Worm (Caenorhabditis elegans) whole organism, L4 larva: Measurements from ENCODE around the gene Y46G5A.29.

Experiments
- D1046.2 ChIP-seq: fragments of 200-800 bp; sonication (Bioruptor generic); IDR thresholded peaks from 2 replicates; pipeline ENCODE4 v1.3.6; 2022; ENCODE audit warnings: missing genetic modification characterization, missing compliant biosample characterization
- F10B5.3 ChIP-seq: sonication (generic microtip); optimal IDR thresholded peaks from 2 replicates; lab custom pipeline; 2016; ENCODE audit warnings: mild to moderate bottlenecking, missing genetic modification characterization, missing compliant biosample characterization
- F26F4.8 ChIP-seq: fragments of 200-800 bp; sonication (Bioruptor generic); conservative IDR thresholded peaks from 2 replicates; pipeline ENCODE4 v1.3.6; 2022; ENCODE audit warnings: missing genetic modification characterization, missing compliant biosample characterization
- F49E8.2 ChIP-seq: sonication (generic microtip); optimal IDR thresholded peaks from 2 replicates; lab custom pipeline; 2016; ENCODE audit warnings: missing compliant biosample characterization, mild to moderate bottlenecking, missing genetic modification characterization, borderline replicate concordance
- R02D3.7 ChIP-seq: fragments of 150-350 bp; sonication (generic microtip); optimal IDR thresholded peaks from 3 replicates; lab custom pipeline; 2014; ENCODE audit warnings: missing biosample characterization, missing genetic modification characterization
- ZK546.5 ChIP-seq, 2 experiments: sonication (generic microtip); optimal IDR thresholded peaks; 2 replicates each; lab custom pipeline; 2017; ENCODE audit warnings: missing biosample characterization in 2 of 2, missing genetic modification characterization in 2 of 2
- aha-1 ChIP-seq: fragments of 150-350 bp; peaks from one replicate; lab custom pipeline; 2014; ENCODE audit warnings: missing biosample characterization, missing genetic modification characterization
- attf-4 ChIP-seq: sonication (generic microtip); optimal IDR thresholded peaks from 3 replicates; lab custom pipeline; 2017; ENCODE audit warnings: missing biosample characterization, missing genetic modification characterization
- ceh-28 ChIP-seq: fragments of 150-350 bp; optimal IDR thresholded peaks from 2 replicates; lab custom pipeline; 2014; ENCODE audit warnings: missing biosample characterization, missing genetic modification reagents, missing genetic modification characterization
- ceh-44 ChIP-seq: fragments of 200-800 bp; sonication (Bioruptor generic); IDR thresholded peaks from 2 replicates; pipeline ENCODE4 v1.3.6; 2022; ENCODE audit warnings: missing genetic modification reagents, missing genetic modification characterization, missing compliant biosample characterization
- ceh-62 ChIP-seq: sonication (generic microtip); optimal IDR thresholded peaks from 2 replicates; lab custom pipeline; 2017; ENCODE audit warnings: missing biosample characterization, missing genetic modification characterization
- ces-1 ChIP-seq: fragments of 150-350 bp; sonication (generic microtip); optimal IDR thresholded peaks from 4 replicates; lab custom pipeline; 2014; ENCODE audit warnings: missing biosample characterization, missing genetic modification reagents, missing genetic modification characterization
- ctbp-1 ChIP-seq: fragments of 200-800 bp; sonication (Bioruptor generic); IDR thresholded peaks from 2 replicates; pipeline ENCODE4 v1.3.6; 2022; ENCODE audit warnings: missing genetic modification reagents, missing genetic modification characterization, missing compliant biosample characterization
- daf-16 ChIP-seq, 3 experiments: sonication (generic microtip); optimal IDR thresholded peaks; 2 replicates each; lab custom pipeline; 2016 to 2017; ENCODE audit warnings: missing genetic modification characterization in 3 of 3, missing genetic modification reagents in 3 of 3, mild to moderate bottlenecking in 2 of 3, missing compliant biosample characterization in 2 of 3, missing biosample characterization in 1 of 3, moderate library complexity in 1 of 3
- dmd-6 ChIP-seq: fragments of 200-800 bp; sonication (Bioruptor generic); IDR thresholded peaks from 2 replicates; pipeline ENCODE4 v1.3.6; 2022; ENCODE audit warnings: missing genetic modification reagents, missing genetic modification characterization, missing compliant biosample characterization
- egl-27 ChIP-seq: sonication (generic microtip); optimal IDR thresholded peaks from 3 replicates; lab custom pipeline; 2017; ENCODE audit warnings: missing biosample characterization, missing genetic modification reagents, missing genetic modification characterization
- hmg-1.1 ChIP-seq: fragments of 200-800 bp; sonication (Bioruptor generic); IDR thresholded peaks from 2 replicates; pipeline ENCODE4 v1.3.6; 2022; ENCODE audit warnings: missing genetic modification reagents, missing genetic modification characterization, missing compliant biosample characterization
- lin-29 ChIP-seq: fragments of 200-800 bp; sonication (Bioruptor generic); IDR thresholded peaks from 2 replicates; pipeline ENCODE4 v1.3.6; 2022; ENCODE audit warnings: missing genetic modification reagents, missing genetic modification characterization, missing compliant biosample characterization
- lir-3 ChIP-seq: sonication (generic microtip); optimal IDR thresholded peaks from 2 replicates; lab custom pipeline; 2016; ENCODE audit warnings: mild to moderate bottlenecking, missing genetic modification characterization, missing compliant biosample characterization
- lsy-2 ChIP-seq, 2 experiments: fragments of 150-350 bp in 1 of 2; sonication (generic microtip) in 1 of 2; optimal IDR thresholded peaks; 2 replicates each; lab custom pipeline; 2014 to 2017; ENCODE audit warnings: missing biosample characterization in 2 of 2, missing genetic modification characterization in 2 of 2
- mdl-1 ChIP-seq, 2 experiments: fragments of 150-350 bp in 1 of 2; sonication (generic microtip) in 1 of 2; optimal IDR thresholded peaks; 2 replicates each; lab custom pipeline; 2014 to 2017; ENCODE audit warnings: missing biosample characterization in 2 of 2, missing genetic modification characterization in 2 of 2
- mdt-29 ChIP-seq: fragments of 200-800 bp; sonication (Bioruptor generic); IDR thresholded peaks from 2 replicates; pipeline ENCODE4 v1.3.6; 2022; ENCODE audit warnings: missing genetic modification reagents, missing genetic modification characterization, missing compliant biosample characterization
- mep-1 ChIP-seq: fragments of 150-350 bp; sonication (generic microtip); optimal IDR thresholded peaks from 3 replicates; lab custom pipeline; 2014; ENCODE audit warnings: missing biosample characterization, missing genetic modification characterization
- mes-2 ChIP-seq: sonication (generic microtip); optimal IDR thresholded peaks from 2 replicates; lab custom pipeline; 2016; ENCODE audit warnings: missing genotype, mild to moderate bottlenecking, missing genetic modification characterization, missing compliant biosample characterization; ENCODE audit not compliant: poor library complexity, severe bottlenecking
- nhr-111 ChIP-seq: fragments of 200-800 bp; sonication (Bioruptor generic); optimal IDR thresholded peaks from 2 replicates; lab custom pipeline; 2018; ENCODE audit warnings: mild to moderate bottlenecking, missing genetic modification characterization, missing compliant biosample characterization
- nhr-28 ChIP-seq: fragments of 150-350 bp; optimal IDR thresholded peaks from 2 replicates; lab custom pipeline; 2014; ENCODE audit warnings: missing biosample characterization, missing genetic modification characterization
- nhr-48 ChIP-seq: sonication (generic microtip); optimal IDR thresholded peaks from 2 replicates; lab custom pipeline; 2016; ENCODE audit warnings: mild to moderate bottlenecking, missing genetic modification characterization, missing compliant biosample characterization
- nhr-77 ChIP-seq: fragments of 150-350 bp; optimal IDR thresholded peaks from 2 replicates; lab custom pipeline; 2014; ENCODE audit warnings: missing biosample characterization, missing genetic modification characterization
- php-3 ChIP-seq: fragments of 200-800 bp; sonication (Bioruptor generic); IDR thresholded peaks from 2 replicates; pipeline ENCODE4 v1.3.6; 2022; ENCODE audit warnings: missing genetic modification reagents, missing genetic modification characterization, missing compliant biosample characterization
- pqm-1 ChIP-seq: sonication (generic microtip); optimal IDR thresholded peaks from 2 replicates; lab custom pipeline; 2017; ENCODE audit warnings: missing biosample characterization, missing genetic modification characterization
- saeg-2 ChIP-seq: fragments of 200-800 bp; sonication (Bioruptor generic); IDR thresholded peaks from 2 replicates; pipeline ENCODE4 v1.3.6; 2022; ENCODE audit warnings: missing genetic modification reagents, missing genetic modification characterization, missing compliant biosample characterization
- unc-130 ChIP-seq: sonication (generic microtip); optimal IDR thresholded peaks from 2 replicates; lab custom pipeline; 2016; ENCODE audit warnings: missing genetic modification reagents, missing genetic modification characterization, missing compliant biosample characterization
- vab-7 ChIP-seq: fragments of 200-800 bp; sonication (Bioruptor generic); IDR thresholded peaks from 2 replicates; pipeline ENCODE4 v1.3.6; 2022; ENCODE audit warnings: missing genetic modification reagents, missing genetic modification characterization, missing compliant biosample characterization
- zag-1 ChIP-seq: fragments of 150-350 bp; optimal IDR thresholded peaks from 2 replicates; lab custom pipeline; 2014; ENCODE audit warnings: missing biosample characterization, missing genetic modification characterization
- ztf-7 ChIP-seq: fragments of 150-350 bp; optimal IDR thresholded peaks from 2 replicates; lab custom pipeline; 2014; ENCODE audit warnings: missing biosample characterization, missing genetic modification characterization

The Y46G5A.29 gene

ce11 chrII:12823437-12823836 is 32.6 kb upstream of the Y46G5A.29 start, which contains the start of gene Y46G5A.36 (continued):
- TF ChIP-seq daf-16 (GFP tag; optimal IDR thresholded peaks at IDR 0.05; lab: Kevin White, UChicago) (no peak), daf-16 (tag; optimal IDR thresholded peaks at IDR 0.05; lab: Kevin White, UChicago) (peak; percentile 89), R02D3.7 (no peak), php-3 (GFP tag; lab: Robert Waterston, UW) (peak; percentile 54; the same call in 1 of the 2 replicates), lin-29 (GFP tag; lab: Robert Waterston, UW) (no peak), ceh-44 (GFP tag; lab: Robert Waterston, UW) (no peak), mep-1 (no peak), ztf-7 (no peak), saeg-2 (GFP tag; lab: Robert Waterston, UW) (no peak), attf-4 (tag; lab: Kevin White, UChicago) (no peak), mdl-1 (tag; optimal IDR thresholded peaks at IDR 0.05; lab: Kevin White, UChicago) (peak in 1 of 2 experiments; percentile 34)

- TF ChIP-seq F26F4.8 (GFP tag; lab: Robert Waterston, UW) (0 out of 2 replicates have a peak, but pooled peaks have one; percentile 39), aha-1 (tag; lab: Kevin White, UChicago) (peak; percentile 77), hmg-1.1 (GFP tag; lab: Robert Waterston, UW) (0 out of 2 replicates have a peak, but pooled peaks have one; percentile 24), vab-7 (GFP tag; lab: Robert Waterston, UW) (no peak)
Observed at ce11 chrII:12824463-12824862, 31.5 kb upstream of the Y46G5A.29 start.

- TF ChIP-seq F49E8.2 (tag; lab: Kevin White, UChicago) (no peak), ceh-28 (tag; lab: Kevin White, UChicago) (no peak), lsy-2 (tag; optimal IDR thresholded peaks at IDR 0.05; lab: Kevin White, UChicago) (no peak), F10B5.3 (tag; lab: Kevin White, UChicago) (no peak)
Observed at ce11 chrII:12826752-12827151, 29.2 kb upstream of the Y46G5A.29 start, which contains the start of gene Y46G5A.38. Gene Y46G5A.38 (plus strand): TSS chrII:12827052.

- TF ChIP-seq mdt-29 (GFP tag; lab: Robert Waterston, UW) (no peak), ces-1 (GFP tag; lab: Kevin White, UChicago) (no peak), D1046.2 (GFP tag; lab: Robert Waterston, UW) (no peak), egl-27 (tag; lab: Kevin White, UChicago) (no peak), zag-1 (tag; lab: Kevin White, UChicago) (no peak), dmd-6 (GFP tag; lab: Robert Waterston, UW) (no peak), ceh-28 (tag; lab: Kevin White, UChicago) (no peak), nhr-48 (no peak), mes-2 (tag; lab: Kevin White, UChicago) (no peak), ctbp-1 (GFP tag; lab: Robert Waterston, UW) (no peak), hmg-1.1 (GFP tag; lab: Robert Waterston, UW) (no peak), ceh-62 (no peak), lir-3 (tag; lab: Kevin White, UChicago) (no peak), unc-130 (GFP tag; lab: Kevin White, UChicago) (no peak), nhr-77 (tag; lab: Kevin White, UChicago) (no peak), ZK546.5 (tag; optimal IDR thresholded peaks at IDR 0.05; lab: Kevin White, UChicago) (no peak), nhr-111 (GFP tag; lab: Kevin White, UChicago) (no peak)
Observed at ce11 chrII:12828863-12829262, 27.1 kb upstream of the Y46G5A.29 start, which contains the start of gene Y46G5A.23. Gene Y46G5A.23 (minus strand): TSS chrII:12828963.

ce11 chrII:12830347-12830746 is 25.7 kb upstream of the Y46G5A.29 start, which contains the start of gene bcmo-1:
Gene bcmo-1 (plus strand): TSS chrII:12830676.
- TF ChIP-seq pqm-1 (peak; percentile 3), nhr-28 (tag; lab: Kevin White, UChicago) (peak; percentile 97), php-3 (GFP tag; lab: Robert Waterston, UW) (no peak)
